Worm (Caenorhabditis elegans): ENCODE results near the gene lev-1.

The lev-1 gene

ce11 chrIV:13167534-13167933, 11.7 kb downstream of the lev-1 start:
- TF ChIP-seq nhr-25 (tag; optimal IDR thresholded peaks at IDR 0.05) (no peak), lsy-2 (tag; optimal IDR thresholded peaks at IDR 0.05) (no peak), ceh-16 (tag; optimal IDR thresholded peaks at IDR 0.05) (no peak), crh-2 (tag; optimal IDR thresholded peaks at IDR 0.05) (no peak), C34F6.9 (tag; optimal IDR thresholded peaks at IDR 0.05) (no peak), mdl-1 (tag; optimal IDR thresholded peaks at IDR 0.05) (no peak), alr-1 (tag; optimal IDR thresholded peaks at IDR 0.05) (no peak), nhr-21 (tag; optimal IDR thresholded peaks at IDR 0.05) (no peak), nhr-23 (tag; optimal IDR thresholded peaks at IDR 0.05) (no peak), blmp-1 (tag; optimal IDR thresholded peaks at IDR 0.05; ENCODE audit: insufficient read depth) (no peak), nhr-77 (tag; optimal IDR thresholded peaks at IDR 0.05) (no peak)

DNA sequence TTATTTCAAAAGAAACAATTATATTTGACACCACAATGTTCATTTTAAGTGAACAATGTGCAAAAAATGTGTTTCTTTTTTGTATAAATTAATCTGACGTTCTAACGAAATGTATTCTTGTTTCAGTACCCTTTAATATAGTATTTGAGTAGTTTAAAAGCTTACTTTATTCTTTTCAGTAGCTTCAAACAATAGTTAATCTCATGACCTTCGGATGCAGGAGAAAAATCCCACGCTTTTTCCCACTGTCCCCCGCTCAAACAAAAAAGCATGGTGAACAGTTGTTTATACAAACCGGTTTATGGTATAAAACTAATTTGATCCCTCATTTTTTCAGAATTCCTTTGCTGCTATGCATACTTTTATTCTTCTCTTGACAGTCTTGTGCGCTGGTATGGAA, 14.0 kb downstream of the lev-1 start, which contains the start of gene scl-14:
scl-14 (plus strand) TSS at position 301 of the 400 bp plus-strand sequence.
- TF ChIP-seq snpc-4 (tag; optimal IDR thresholded peaks at IDR 0.05) (no peak), elt-1 (tag; optimal IDR thresholded peaks at IDR 0.05) (no peak), alr-1 (tag; optimal IDR thresholded peaks at IDR 0.05) (no peak), unc-62 (GFP tag; optimal IDR thresholded peaks at IDR 0.05) (no peak), lsy-2 (tag; optimal IDR thresholded peaks at IDR 0.05) (no peak), zag-1 (tag; optimal IDR thresholded peaks at IDR 0.05) (no peak), nhr-23 (tag; optimal IDR thresholded peaks at IDR 0.05) (no peak), lin-11 (tag; optimal IDR thresholded peaks at IDR 0.05) (no peak), dmd-4 (tag; optimal IDR thresholded peaks at IDR 0.05) (no peak), R02D3.7 (tag; optimal IDR thresholded peaks at IDR 0.05) (no peak), gmeb-1 (tag; optimal IDR thresholded peaks at IDR 0.05) (no peak), sma-9 (GFP tag; optimal IDR thresholded peaks at IDR 0.05) (no peak), sma-9 (tag; optimal IDR thresholded peaks at IDR 0.05) (no peak), ama-1 (optimal IDR thresholded peaks at IDR 0.05) (no peak), mdl-1 (tag; optimal IDR thresholded peaks at IDR 0.05) (no peak), egl-27 (tag; optimal IDR thresholded peaks at IDR 0.05) (no peak), nhr-25 (tag; optimal IDR thresholded peaks at IDR 0.05) (no peak), C34F6.9 (tag; optimal IDR thresholded peaks at IDR 0.05) (no peak), nhr-237 (tag; optimal IDR thresholded peaks at IDR 0.05) (no peak), sma-3 (GFP tag; optimal IDR thresholded peaks at IDR 0.05) (no peak), mab-5 (tag; optimal IDR thresholded peaks at IDR 0.05) (no peak)

DNA sequence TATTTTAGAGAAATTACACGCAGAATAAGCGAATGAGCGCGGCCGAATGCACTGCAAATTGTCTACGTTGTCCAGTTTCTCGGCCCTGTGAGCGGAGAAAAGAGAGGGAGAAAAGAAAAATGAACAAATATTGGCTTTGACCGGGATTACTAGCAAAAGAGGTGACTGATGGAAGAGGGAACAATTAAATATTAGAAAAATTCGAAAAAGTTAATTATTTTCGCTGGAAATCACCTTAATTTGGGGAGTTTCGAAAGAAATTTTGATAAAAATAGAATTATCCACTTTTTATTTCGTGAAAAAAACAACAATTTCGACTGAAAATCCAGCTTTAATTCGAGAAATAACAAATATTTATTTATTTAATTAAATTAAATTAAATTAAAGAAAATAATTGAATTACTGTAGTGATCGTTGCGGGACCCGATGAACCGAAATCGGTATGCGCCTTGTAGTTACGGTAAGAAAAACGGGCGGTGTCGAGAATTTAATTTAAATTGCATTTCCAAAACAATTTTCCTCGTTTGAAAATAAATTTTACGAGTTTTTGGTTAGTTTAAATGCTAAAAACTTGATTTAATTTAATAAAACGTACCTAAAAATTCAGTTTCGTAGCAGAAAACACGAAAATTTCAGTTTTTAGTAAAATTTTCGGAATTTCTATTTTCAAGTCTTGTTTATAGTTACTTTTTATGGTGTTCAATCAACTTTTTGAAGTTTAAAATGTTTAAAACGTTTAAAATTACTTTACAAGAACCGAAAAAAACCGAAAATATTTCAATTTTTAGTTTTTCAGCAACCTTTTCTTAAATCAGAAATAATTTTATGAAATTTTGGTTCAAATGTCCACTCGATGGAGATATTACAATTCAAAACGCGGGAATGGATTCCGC, 24.6 kb downstream of the lev-1 start, which contains the start of the genes crld-1 and msh-5:
crld-1 (minus strand) TSS at position 51 of the 893 bp plus-strand sequence.
msh-5 (plus strand) TSS at position 843 of the 893 bp plus-strand sequence.
- TF ChIP-seq unc-55 (GFP tag; optimal IDR thresholded peaks at IDR 0.05), result peak; percentile 2
- peak; percentile 44 for TF ChIP-seq nhr-129 (tag; optimal IDR thresholded peaks at IDR 0.05)
- no peak for TF ChIP-seq nhr-21 (tag; optimal IDR thresholded peaks at IDR 0.05)
- no peak for TF ChIP-seq nhr-237 (tag; optimal IDR thresholded peaks at IDR 0.05)
- TF ChIP-seq nhr-11 (tag; optimal IDR thresholded peaks at IDR 0.05), result no peak

DNA sequence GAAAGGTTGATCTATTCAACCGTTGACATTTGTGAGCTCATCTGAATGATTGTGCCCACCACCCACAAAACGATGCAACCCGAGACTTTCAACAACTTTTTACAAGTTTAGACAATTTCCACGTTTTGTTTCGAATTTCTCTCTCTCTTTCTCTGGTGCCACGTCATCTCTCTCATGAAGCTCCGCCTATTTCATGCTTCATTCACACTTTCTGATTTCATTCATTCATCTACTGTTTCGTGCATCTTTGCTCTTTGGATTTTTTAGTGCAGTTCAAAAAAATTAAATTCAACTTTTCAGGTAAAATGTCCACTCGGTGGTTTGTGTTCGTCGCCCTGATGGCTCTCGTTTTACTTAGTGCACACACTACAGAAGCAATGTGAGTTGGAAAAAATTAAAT, 29.9 kb downstream of the lev-1 start, which contains the start of gene nlp-79:
nlp-79 (plus strand) TSS at position 301 of the 400 bp plus-strand sequence.
- no peak for TF ChIP-seq ztf-4 (tag; optimal IDR thresholded peaks at IDR 0.05)
- TF ChIP-seq R02D3.7 (tag; optimal IDR thresholded peaks at IDR 0.05), result no peak
- TF ChIP-seq nhr-10 (tag; optimal IDR thresholded peaks at IDR 0.05), result no peak
- TF ChIP-seq mbf-1 (tag; optimal IDR thresholded peaks at IDR 0.05), result no peak
- TF ChIP-seq sem-4 (tag; optimal IDR thresholded peaks at IDR 0.05), result no peak
- TF ChIP-seq lin-39 (tag; optimal IDR thresholded peaks at IDR 0.05), result no peak
- no peak for TF ChIP-seq sma-3 (GFP tag; optimal IDR thresholded peaks at IDR 0.05)
- no peak for TF ChIP-seq lin-11 (tag; optimal IDR thresholded peaks at IDR 0.05)
- TF ChIP-seq zag-1 (tag; optimal IDR thresholded peaks at IDR 0.05), result no peak
- no peak for TF ChIP-seq ztf-11 (tag; optimal IDR thresholded peaks at IDR 0.05)
- no peak for TF ChIP-seq crh-2 (tag; optimal IDR thresholded peaks at IDR 0.05)
- TF ChIP-seq ztf-1 (GFP tag; conservative IDR thresholded peaks at IDR 0.05), result no peak
- no peak for TF ChIP-seq nhr-237 (tag; optimal IDR thresholded peaks at IDR 0.05)
- TF ChIP-seq nhr-6 (tag; optimal IDR thresholded peaks at IDR 0.05), result no peak
- TF ChIP-seq peb-1 (tag; optimal IDR thresholded peaks at IDR 0.05), result no peak
- TF ChIP-seq ZK546.5 (tag; optimal IDR thresholded peaks at IDR 0.05), result no peak
